Fruit fly (Drosophila melanogaster): ENCODE data around the gene ICA69.

The ICA69 gene

dm6 chr3L:21100429-21100828, 30.8 kb upstream of the ICA69 start:
- TF ChIP-seq h (GFP tag; optimal IDR thresholded peaks at IDR 0.05) (peak; percentile 56), CG32264 (GFP tag; optimal IDR thresholded peaks at IDR 0.05) (no peak), usp (GFP tag; optimal IDR thresholded peaks at IDR 0.05) (no peak), woc (GFP tag; optimal IDR thresholded peaks at IDR 0.05) (no peak), rgr (GFP tag; optimal IDR thresholded peaks at IDR 0.05) (peak; percentile 46), Rel (GFP tag; optimal IDR thresholded peaks at IDR 0.05) (no peak), Rel (tag; optimal IDR thresholded peaks at IDR 0.05) (no peak), foxo (GFP tag; optimal IDR thresholded peaks at IDR 0.05) (peak in 1 of 2 experiments; percentile 66), ey (GFP tag; optimal IDR thresholded peaks at IDR 0.05) (peak; percentile 30), N (GFP tag; optimal IDR thresholded peaks at IDR 0.05) (no peak), Mio (GFP tag; optimal IDR thresholded peaks at IDR 0.05) (no peak), CG9705 (GFP tag; optimal IDR thresholded peaks at IDR 0.05) (peak; percentile 8), Dif (GFP tag; optimal IDR thresholded peaks at IDR 0.05; ENCODE audit: partially characterized antibody) (no peak), Myc (optimal IDR thresholded peaks at IDR 0.05) (no peak), Hr83 (GFP tag; optimal IDR thresholded peaks at IDR 0.05; ENCODE audit: poor library complexity, severe bottlenecking) (no peak), sage (GFP tag; optimal IDR thresholded peaks at IDR 0.05) (no peak), OdsH (GFP tag; optimal IDR thresholded peaks at IDR 0.05) (peak; percentile 62), fru (GFP tag; optimal IDR thresholded peaks at IDR 0.05) (peak; percentile 35), dsf (GFP tag; optimal IDR thresholded peaks at IDR 0.05; ENCODE audit: borderline replicate concordance) (no peak), pan (optimal IDR thresholded peaks at IDR 0.05) (no peak), Hr78 (GFP tag; optimal IDR thresholded peaks at IDR 0.05) (no peak), HLH106 (tag; optimal IDR thresholded peaks at IDR 0.05) (peak; percentile 64), Sp1 (GFP tag; optimal IDR thresholded peaks at IDR 0.05) (peak; percentile 32), CrebA (GFP tag; optimal IDR thresholded peaks at IDR 0.05; ENCODE audit: borderline replicate concordance) (no peak), dmrt93B (GFP tag; optimal IDR thresholded peaks at IDR 0.05) (peak; percentile 29), brk (GFP tag; optimal IDR thresholded peaks at IDR 0.05) (no peak), Vsx2 (GFP tag; optimal IDR thresholded peaks at IDR 0.05; ENCODE audit: partially characterized antibody) (no peak), dl (GFP tag; optimal IDR thresholded peaks at IDR 0.05; ENCODE audit: insufficient read depth in 1 of 2, partially characterized antibody in 2 of 2) (no peak), br (GFP tag; optimal IDR thresholded peaks at IDR 0.05) (no peak), psq (GFP tag; optimal IDR thresholded peaks at IDR 0.05) (peak; percentile 35), lola (GFP tag; optimal IDR thresholded peaks at IDR 0.05) (no peak), Abd-B (GFP tag; optimal IDR thresholded peaks at IDR 0.05) (no peak), sv (GFP tag; optimal IDR thresholded peaks at IDR 0.05) (no peak)

dm6 chr3L:21101316-21101715, 29.9 kb upstream of the ICA69 start:
- TF ChIP-seq jim (GFP tag; optimal IDR thresholded peaks at IDR 0.05) (no peak), foxo (GFP tag; optimal IDR thresholded peaks at IDR 0.05) (no peak), Dif (GFP tag; optimal IDR thresholded peaks at IDR 0.05; ENCODE audit: partially characterized antibody) (no peak), Sp1 (GFP tag; optimal IDR thresholded peaks at IDR 0.05) (no peak), CrebA (GFP tag; optimal IDR thresholded peaks at IDR 0.05; ENCODE audit: borderline replicate concordance) (no peak), Vsx2 (GFP tag; optimal IDR thresholded peaks at IDR 0.05; ENCODE audit: partially characterized antibody) (no peak), Myc (optimal IDR thresholded peaks at IDR 0.05) (no peak)

- TF ChIP-seq OdsH (GFP tag; optimal IDR thresholded peaks at IDR 0.05) (no peak), pan (optimal IDR thresholded peaks at IDR 0.05) (no peak), Dfd (GFP tag; optimal IDR thresholded peaks at IDR 0.05) (peak; percentile 88), brk (GFP tag; optimal IDR thresholded peaks at IDR 0.05) (no peak), psq (GFP tag; optimal IDR thresholded peaks at IDR 0.05) (peak; percentile 20), sv (GFP tag; optimal IDR thresholded peaks at IDR 0.05) (no peak), Abd-B (GFP tag; optimal IDR thresholded peaks at IDR 0.05) (no peak), Hr78 (GFP tag; optimal IDR thresholded peaks at IDR 0.05) (no peak), foxo (GFP tag; optimal IDR thresholded peaks at IDR 0.05) (peak in 1 of 2 experiments; percentile 10)
Observed at dm6 chr3L:21104338-21105018, 26.8 kb upstream of the ICA69 start.
